Worm (Caenorhabditis elegans): ENCODE results near the gene tbc-1.

tbc-1 gene

ce11 chrX:14978756-14979155 lies 8.2 kb downstream of the tbc-1 start (continued):
- TF ChIP-seq saeg-2 (GFP tag; IDR thresholded peaks at IDR 0.05) = no peak
- TF ChIP-seq egl-43 (GFP tag; IDR thresholded peaks at IDR 0.05) = no peak
- no peak for TF ChIP-seq sdz-12 (GFP tag; optimal IDR thresholded peaks at IDR 0.05)
- no peak for TF ChIP-seq nhr-42 (GFP tag; IDR thresholded peaks at IDR 0.05)
- no peak for TF ChIP-seq nhr-102 (tag; optimal IDR thresholded peaks at IDR 0.05)
- no peak for TF ChIP-seq lim-7 (GFP tag; IDR thresholded peaks at IDR 0.05)
- TF ChIP-seq F10B5.3 (tag; optimal IDR thresholded peaks at IDR 0.05) = no peak
- TF ChIP-seq mxl-3 (GFP tag; optimal IDR thresholded peaks at IDR 0.05) = no peak
- TF ChIP-seq zfp-3 (GFP tag; conservative IDR thresholded peaks at IDR 0.05) = no peak
- no peak for TF ChIP-seq fkh-10 (GFP tag; optimal IDR thresholded peaks at IDR 0.05)
- no peak for TF ChIP-seq zag-1 (tag; optimal IDR thresholded peaks at IDR 0.05)
- no peak for TF ChIP-seq R02D3.7 (tag; optimal IDR thresholded peaks at IDR 0.05)
- TF ChIP-seq lir-3 (tag; optimal IDR thresholded peaks at IDR 0.05) = no peak
- peak; percentile 13 for TF ChIP-seq hlh-11 (tag; optimal IDR thresholded peaks at IDR 0.05)
- TF ChIP-seq duxl-1 (tag; optimal IDR thresholded peaks at IDR 0.05; ENCODE audit: poor library complexity) = no peak
- no peak for TF ChIP-seq mxl-2 (GFP tag; conservative IDR thresholded peaks at IDR 0.05)
- TF ChIP-seq dve-1 (tag; optimal IDR thresholded peaks at IDR 0.05; ENCODE audit: insufficient read depth) = peak; percentile 53
- TF ChIP-seq nhr-25 (tag; optimal IDR thresholded peaks at IDR 0.05; ENCODE audit: borderline replicate concordance, insufficient read depth) = peak; percentile 55
- TF ChIP-seq nhr-111 (GFP tag; optimal IDR thresholded peaks at IDR 0.05) = no peak
- no peak for TF ChIP-seq tra-1 (GFP tag; IDR thresholded peaks at IDR 0.05)
- no peak for TF ChIP-seq ceh-44 (GFP tag; IDR thresholded peaks at IDR 0.05)
- TF ChIP-seq pha-4 (GFP tag; IDR thresholded peaks at IDR 0.05) = no peak
- TF ChIP-seq pha-4 (tag; optimal IDR thresholded peaks at IDR 0.05) = peak; percentile 62
- TF ChIP-seq unc-130 (GFP tag; optimal IDR thresholded peaks at IDR 0.05) = no peak
- no peak for TF ChIP-seq madf-9 (GFP tag; conservative IDR thresholded peaks at IDR 0.05)
- no peak for TF ChIP-seq nhr-28 (tag; optimal IDR thresholded peaks at IDR 0.05)
- no peak for TF ChIP-seq nhr-6 (tag; optimal IDR thresholded peaks at IDR 0.05)
- TF ChIP-seq F26F4.8 (GFP tag; conservative IDR thresholded peaks at IDR 0.05) = no peak
- TF ChIP-seq ztf-7 (tag; optimal IDR thresholded peaks at IDR 0.05) = peak; percentile 32
- TF ChIP-seq ceh-82 (tag; optimal IDR thresholded peaks at IDR 0.05) = no peak
- TF ChIP-seq ztf-11 (tag; optimal IDR thresholded peaks at IDR 0.05) = no peak
- peak; percentile 76 for TF ChIP-seq ama-1 (optimal IDR thresholded peaks at IDR 0.05)
- TF ChIP-seq lin-1 (GFP tag; IDR thresholded peaks at IDR 0.05) = no peak
- no peak for TF ChIP-seq unc-39 (tag; optimal IDR thresholded peaks at IDR 0.05)
- TF ChIP-seq nhr-48 (tag; optimal IDR thresholded peaks at IDR 0.05) = no peak
- TF ChIP-seq lin-13 (GFP tag; optimal IDR thresholded peaks at IDR 0.05) = peak; percentile 58
- TF ChIP-seq Y105C5A.15 (GFP tag; IDR thresholded peaks at IDR 0.05) = no peak
- TF ChIP-seq fos-1 (tag; optimal IDR thresholded peaks at IDR 0.05) = no peak
- TF ChIP-seq cey-2 (tag; optimal IDR thresholded peaks at IDR 0.05; ENCODE audit: borderline replicate concordance, insufficient read depth) = no peak
- no peak for TF ChIP-seq egl-27 (tag; optimal IDR thresholded peaks at IDR 0.05)
- no peak for TF ChIP-seq daf-12 (tag; optimal IDR thresholded peaks at IDR 0.05)
- no peak for TF ChIP-seq vab-7 (GFP tag; IDR thresholded peaks at IDR 0.05)
- no peak for TF ChIP-seq nhr-237 (tag; optimal IDR thresholded peaks at IDR 0.05)
- no peak for TF ChIP-seq ceh-62 (tag; optimal IDR thresholded peaks at IDR 0.05)
- no peak for TF ChIP-seq dmd-9 (GFP tag; IDR thresholded peaks at IDR 0.05)
- TF ChIP-seq aly-2 (tag; optimal IDR thresholded peaks at IDR 0.05) = no peak
- peak; percentile 27; the same call in 1 of the 2 replicates for TF ChIP-seq T26A8.4 (GFP tag; IDR thresholded peaks at IDR 0.05)
- TF ChIP-seq Y75B8A.6 (GFP tag; IDR thresholded peaks at IDR 0.05) = no peak
- peak; percentile 27 for TF ChIP-seq T20F7.1 (GFP tag; optimal IDR thresholded peaks at IDR 0.05)
- TF ChIP-seq ZK546.5 (tag; optimal IDR thresholded peaks at IDR 0.05) = no peak
- TF ChIP-seq php-3 (GFP tag; IDR thresholded peaks at IDR 0.05) = no peak
- TF ChIP-seq daf-16 (GFP tag; optimal IDR thresholded peaks at IDR 0.05) = peak in 1 of 2 experiments; percentile 66
- peak; percentile 38 for TF ChIP-seq daf-16 (tag; optimal IDR thresholded peaks at IDR 0.05)
